Fruit fly (Drosophila melanogaster): ENCODE data around the gene Arl1.

The Arl1 gene

DNA sequence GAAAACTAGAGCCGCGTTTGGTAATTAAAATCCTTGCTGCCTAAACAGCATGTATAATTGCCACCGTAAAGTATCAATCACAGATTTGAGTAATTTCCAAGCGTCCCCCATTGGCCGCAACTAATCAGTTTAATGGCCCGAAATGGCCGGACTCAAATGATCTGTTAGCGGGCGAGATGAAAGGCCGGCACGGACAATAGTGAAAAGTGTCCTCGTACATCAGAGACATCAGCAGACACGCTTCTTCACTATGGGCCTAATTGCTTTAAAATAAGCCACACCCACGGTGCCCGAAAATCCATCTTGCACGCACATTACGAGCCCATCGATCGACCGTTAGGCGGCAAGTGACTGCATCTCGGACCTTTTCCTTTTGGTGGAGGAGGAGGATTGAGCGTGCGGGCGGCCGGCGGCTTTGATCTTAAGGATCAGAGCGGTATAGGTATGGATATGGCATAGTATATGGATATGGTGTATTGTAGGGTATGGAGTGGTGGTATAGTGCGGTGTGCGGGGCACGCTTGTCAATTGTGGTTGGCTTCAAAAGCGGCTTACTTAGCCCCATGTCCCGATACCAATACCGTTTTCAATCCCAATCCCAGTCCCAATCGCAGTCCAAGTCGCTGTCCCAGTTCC is 29.5 kb downstream of the Arl1 start:
- TF ChIP-seq D (optimal IDR thresholded peaks at IDR 0.05) (peak; percentile 75), D (GFP tag; optimal IDR thresholded peaks at IDR 0.05) (no peak), CG15073 (GFP tag; optimal IDR thresholded peaks at IDR 0.05) (no peak), CG12942 (GFP tag; optimal IDR thresholded peaks at IDR 0.05) (no peak), gsb-n (tag; optimal IDR thresholded peaks at IDR 0.05) (peak; percentile 42), CG10147 (GFP tag; optimal IDR thresholded peaks at IDR 0.05) (no peak), ERR (GFP tag; optimal IDR thresholded peaks at IDR 0.05) (no peak), lab (GFP tag; optimal IDR thresholded peaks at IDR 0.05) (no peak), Poxn (GFP tag; IDR thresholded peaks at IDR 0.05) (no peak), Dip3 (GFP tag; optimal IDR thresholded peaks at IDR 0.05) (no peak), toy (GFP tag; IDR thresholded peaks at IDR 0.05) (no peak), Opbp (GFP tag; IDR thresholded peaks at IDR 0.05; ENCODE audit: partially characterized antibody) (0 out of 3 replicates have a peak, but pooled peaks have one; percentile 30), NK7.1 (GFP tag; optimal IDR thresholded peaks at IDR 0.05) (no peak), oc (tag; optimal IDR thresholded peaks at IDR 0.05) (no peak), pros (GFP tag; optimal IDR thresholded peaks at IDR 0.05) (peak; percentile 12), gce (GFP tag; IDR thresholded peaks at IDR 0.05) (no peak), B-H1 (GFP tag; IDR thresholded peaks at IDR 0.05) (no peak), CG4707 (GFP tag; optimal IDR thresholded peaks at IDR 0.05) (peak; percentile 13), prd (optimal IDR thresholded peaks at IDR 0.05) (no peak), prd (GFP tag; IDR thresholded peaks at IDR 0.05) (peak; percentile 63; the same call in 2 of the 3 replicates), kni (GFP tag; optimal IDR thresholded peaks at IDR 0.05) (peak; percentile 61), Jarid2 (GFP tag; optimal IDR thresholded peaks at IDR 0.05) (no peak), HLH54F (GFP tag; optimal IDR thresholded peaks at IDR 0.05) (no peak), Dip2 (GFP tag; IDR thresholded peaks at IDR 0.05) (no peak), CG12744 (GFP tag; optimal IDR thresholded peaks at IDR 0.05) (no peak), CG2199 (GFP tag; IDR thresholded peaks at IDR 0.05) (peak; percentile 69; the same call in 1 of the 3 replicates), hb (GFP tag; IDR thresholded peaks at IDR 0.05; ENCODE audit: partially characterized antibody) (no peak), lbe (GFP tag; optimal IDR thresholded peaks at IDR 0.05) (no peak), sr (GFP tag; IDR thresholded peaks at IDR 0.05) (no peak), maf-S (GFP tag; optimal IDR thresholded peaks at IDR 0.05) (no peak), tin (GFP tag; optimal IDR thresholded peaks at IDR 0.05) (no peak), twi (tag; optimal IDR thresholded peaks at IDR 0.05) (peak; percentile 16), tll (GFP tag; optimal IDR thresholded peaks at IDR 0.05) (no peak), lola (GFP tag; optimal IDR thresholded peaks at IDR 0.05) (no peak), unpg (GFP tag; optimal IDR thresholded peaks at IDR 0.05) (no peak), CG13123 (GFP tag; optimal IDR thresholded peaks at IDR 0.05) (no peak), CG11723 (GFP tag; optimal IDR thresholded peaks at IDR 0.05) (no peak), CG6683 (GFP tag; optimal IDR thresholded peaks at IDR 0.05) (no peak), zen (tag; optimal IDR thresholded peaks at IDR 0.05) (peak; percentile 95), CG8290 (GFP tag; optimal IDR thresholded peaks at IDR 0.05) (peak; percentile 4), CG8290 (tag; optimal IDR thresholded peaks at IDR 0.05) (no peak), pan (optimal IDR thresholded peaks at IDR 0.05) (peak in 1 of 2 experiments; percentile 67), pan (GFP tag; optimal IDR thresholded peaks at IDR 0.05 in 1 of 2, IDR thresholded peaks at IDR 0.05 in 1 of 2) (peak in 1 of 2 experiments; percentile 35)
